Worm (Caenorhabditis elegans): ENCODE data around the gene R07B7.2.

ce11 chrV:12075983-12076382 lies 16.4 kb upstream of the R07B7.2 start:
- TF ChIP-seq bed-3 (GFP tag; optimal IDR thresholded peaks at IDR 0.05), result no peak
- TF ChIP-seq mep-1 (tag; optimal IDR thresholded peaks at IDR 0.05), result no peak
- no peak for TF ChIP-seq sem-2 (GFP tag; optimal IDR thresholded peaks at IDR 0.05)
- TF ChIP-seq unc-39 (tag; optimal IDR thresholded peaks at IDR 0.05), result no peak
- no peak for TF ChIP-seq ztf-11 (tag; optimal IDR thresholded peaks at IDR 0.05)
- no peak for TF ChIP-seq pha-4 (tag; optimal IDR thresholded peaks at IDR 0.05)
- no peak for TF ChIP-seq unc-62 (GFP tag; optimal IDR thresholded peaks at IDR 0.05)
- TF ChIP-seq elt-3 (tag; optimal IDR thresholded peaks at IDR 0.05), result no peak
- TF ChIP-seq nhr-12 (tag; optimal IDR thresholded peaks at IDR 0.05), result no peak
- no peak for TF ChIP-seq sptf-1 (tag; optimal IDR thresholded peaks at IDR 0.05)
- no peak for TF ChIP-seq nhr-76 (tag; optimal IDR thresholded peaks at IDR 0.05)
- TF ChIP-seq cnd-1 (tag; optimal IDR thresholded peaks at IDR 0.05), result no peak
- TF ChIP-seq snpc-4 (tag; optimal IDR thresholded peaks at IDR 0.05), result no peak
